Fruit fly (Drosophila melanogaster): Measurements from ENCODE around the gene CG12541.

CG12541 gene

dm6 chrX:7011063-7011743 is 54.6 kb downstream of the CG12541 start, which contains the start of the genes cm, sloth1 and sloth2 (continued):
- peak; percentile 45 for TF ChIP-seq CG6683 (GFP tag; optimal IDR thresholded peaks at IDR 0.05)
- peak; percentile 81 for TF ChIP-seq CG9727 (GFP tag; optimal IDR thresholded peaks at IDR 0.05)
- TF ChIP-seq CG4424 (GFP tag; optimal IDR thresholded peaks at IDR 0.05): peak; percentile 80
- TF ChIP-seq Camta (GFP tag; optimal IDR thresholded peaks at IDR 0.05): peak; percentile 85
- TF ChIP-seq Sox102F (GFP tag; optimal IDR thresholded peaks at IDR 0.05): peak; percentile 86
- TF ChIP-seq sna (GFP tag; IDR thresholded peaks at IDR 0.05; ENCODE audit: partially characterized antibody): peak; percentile 90
- TF ChIP-seq twi (tag; optimal IDR thresholded peaks at IDR 0.05): peak; percentile 78
- TF ChIP-seq scrt (GFP tag; optimal IDR thresholded peaks at IDR 0.05): peak; percentile 57
- TF ChIP-seq ems (GFP tag; optimal IDR thresholded peaks at IDR 0.05): peak; percentile 80
- peak; percentile 62 for TF ChIP-seq nom (GFP tag; optimal IDR thresholded peaks at IDR 0.05)
- TF ChIP-seq CG4404 (GFP tag; IDR thresholded peaks at IDR 0.05): peak; percentile 81
- peak; percentile 80 for TF ChIP-seq fd3F (GFP tag; optimal IDR thresholded peaks at IDR 0.05)
- TF ChIP-seq cg (GFP tag; optimal IDR thresholded peaks at IDR 0.05): no peak
- peak; percentile 87 for TF ChIP-seq CG2712 (tag; optimal IDR thresholded peaks at IDR 0.05)
- no peak for TF ChIP-seq sc (optimal IDR thresholded peaks at IDR 0.05)
- peak; percentile 18 for TF ChIP-seq sc (GFP tag; optimal IDR thresholded peaks at IDR 0.05)
- peak; percentile 79 for TF ChIP-seq CG4820 (GFP tag; optimal IDR thresholded peaks at IDR 0.05)
- TF ChIP-seq Dll (GFP tag; IDR thresholded peaks at IDR 0.05; ENCODE audit: partially characterized antibody): peak; percentile 95
- no peak for TF ChIP-seq hkb (optimal IDR thresholded peaks at IDR 0.05)
- TF ChIP-seq hkb (GFP tag; IDR thresholded peaks at IDR 0.05): peak; percentile 87
- TF ChIP-seq Deaf1 (tag; optimal IDR thresholded peaks at IDR 0.05): peak; percentile 47
- TF ChIP-seq CG1647 (GFP tag; optimal IDR thresholded peaks at IDR 0.05): peak; percentile 59
- TF ChIP-seq CG17912 (GFP tag; optimal IDR thresholded peaks at IDR 0.05): peak; percentile 72
- no peak for TF ChIP-seq Dip2 (GFP tag; IDR thresholded peaks at IDR 0.05)
- TF ChIP-seq sd (tag; optimal IDR thresholded peaks at IDR 0.05): peak; percentile 70
- peak; percentile 76 for TF ChIP-seq bcd (GFP tag; optimal IDR thresholded peaks at IDR 0.05)
- peak; percentile 90 for TF ChIP-seq CG1602 (GFP tag; optimal IDR thresholded peaks at IDR 0.05)
- peak; percentile 80 for TF ChIP-seq CG2202 (tag; optimal IDR thresholded peaks at IDR 0.05)
- TF ChIP-seq hb (GFP tag; IDR thresholded peaks at IDR 0.05; ENCODE audit: partially characterized antibody): peak; percentile 63; the same call in 1 of the 3 replicates
- TF ChIP-seq MESR4 (GFP tag; optimal IDR thresholded peaks at IDR 0.05): peak; percentile 55
- no peak for TF ChIP-seq bowl (GFP tag; IDR thresholded peaks at IDR 0.05)
- TF ChIP-seq CG6854 (GFP tag; optimal IDR thresholded peaks at IDR 0.05): peak; percentile 14
- TF ChIP-seq her (GFP tag; optimal IDR thresholded peaks at IDR 0.05): peak; percentile 63
- peak; percentile 85 for TF ChIP-seq sug (tag; optimal IDR thresholded peaks at IDR 0.05)
- peak; percentile 71 for TF ChIP-seq CG10209 (GFP tag; optimal IDR thresholded peaks at IDR 0.05)
- peak; percentile 60 for TF ChIP-seq CG5245 (GFP tag; optimal IDR thresholded peaks at IDR 0.05)
- TF ChIP-seq lola (GFP tag; optimal IDR thresholded peaks at IDR 0.05): peak in 1 of 3 experiments; percentile 86
- TF ChIP-seq HLH54F (GFP tag; optimal IDR thresholded peaks at IDR 0.05): peak; percentile 89
- TF ChIP-seq slbo (GFP tag; IDR thresholded peaks at IDR 0.05): peak; percentile 95
- peak; percentile 87 for TF ChIP-seq CG17829 (tag; optimal IDR thresholded peaks at IDR 0.05)
- peak; percentile 90 for TF ChIP-seq CG2129 (GFP tag; IDR thresholded peaks at IDR 0.05; ENCODE audit: partially characterized antibody)
- peak; percentile 86 for TF ChIP-seq trem (tag; optimal IDR thresholded peaks at IDR 0.05)
- TF ChIP-seq CG30403 (GFP tag; optimal IDR thresholded peaks at IDR 0.05): peak; percentile 95
- TF ChIP-seq Lpt (GFP tag; optimal IDR thresholded peaks at IDR 0.05): no peak
- peak; percentile 87 for TF ChIP-seq E2f1 (GFP tag; IDR thresholded peaks at IDR 0.05)
- peak; percentile 45 for TF ChIP-seq Hand (GFP tag; optimal IDR thresholded peaks at IDR 0.05)
- TF ChIP-seq ken (GFP tag; IDR thresholded peaks at IDR 0.05): peak; percentile 92
- peak; percentile 31 for TF ChIP-seq CG10431 (GFP tag; optimal IDR thresholded peaks at IDR 0.05)
- peak; percentile 77 for TF ChIP-seq CG2889 (GFP tag; IDR thresholded peaks at IDR 0.05)

Measured in whole organism, embryonic.